Worm (Caenorhabditis elegans) whole organism, L4 larva: ENCODE data around the gene pgl-2.

ENCODE experiments used
- aha-1 ChIP-seq: fragments of 150-350 bp; peaks from one replicate; lab custom pipeline; 2014; ENCODE audit warnings: missing biosample characterization, missing genetic modification characterization
- aly-2 ChIP-seq: sonication (generic microtip); optimal IDR thresholded peaks from 2 replicates; lab custom pipeline; 2018; ENCODE audit warnings: missing biosample characterization, missing genetic modification characterization
- duxl-1 ChIP-seq: sonication (generic microtip); optimal IDR thresholded peaks from 2 replicates; lab custom pipeline; 2016; ENCODE audit warnings: mild to moderate bottlenecking, missing genetic modification characterization, moderate library complexity, missing compliant biosample characterization; ENCODE audit not compliant: poor library complexity
- fos-1 ChIP-seq: fragments of 150-350 bp; optimal IDR thresholded peaks from 2 replicates; lab custom pipeline; 2014; ENCODE audit warnings: missing biosample characterization, missing genetic modification characterization
- jun-1 ChIP-seq: fragments of 150-350 bp; optimal IDR thresholded peaks from 2 replicates; lab custom pipeline; 2014; ENCODE audit warnings: missing biosample characterization, missing genetic modification reagents, missing genetic modification characterization
- lim-7 ChIP-seq: fragments of 200-800 bp; sonication (Bioruptor generic); IDR thresholded peaks from 2 replicates; pipeline ENCODE4 v1.3.6; 2022; ENCODE audit warnings: missing genetic modification characterization, missing compliant biosample characterization
- lin-13 ChIP-seq: fragments of 150-350 bp; optimal IDR thresholded peaks from 2 replicates; lab custom pipeline; 2014; ENCODE audit warnings: missing biosample characterization, missing genetic modification reagents, missing genetic modification characterization
- madf-5 ChIP-seq, 2 experiments: fragments of 200-800 bp; sonication (Bioruptor generic); IDR thresholded peaks; 2 replicates each; pipeline ENCODE4 v1.3.6; 2022; ENCODE audit warnings: missing compliant biosample characterization in 2 of 2, missing genetic modification characterization in 2 of 2
- nhr-11 ChIP-seq: fragments of 150-350 bp; optimal IDR thresholded peaks from 2 replicates; lab custom pipeline; 2014; ENCODE audit warnings: missing biosample characterization, missing genetic modification characterization
- nhr-28 ChIP-seq: fragments of 150-350 bp; optimal IDR thresholded peaks from 2 replicates; lab custom pipeline; 2014; ENCODE audit warnings: missing biosample characterization, missing genetic modification characterization
- nhr-41 ChIP-seq: fragments of 200-800 bp; sonication (Bioruptor generic); IDR thresholded peaks from 2 replicates; pipeline ENCODE4 v1.3.6; 2022; ENCODE audit warnings: missing genetic modification reagents, missing genetic modification characterization, missing compliant biosample characterization
- snpc-4 ChIP-seq: fragments of 150-350 bp; optimal IDR thresholded peaks from 2 replicates; lab custom pipeline; 2014; ENCODE audit warnings: missing biosample characterization, missing genetic modification characterization
- spr-1 ChIP-seq: sonication (generic microtip); optimal IDR thresholded peaks from 2 replicates; lab custom pipeline; 2016; ENCODE audit warnings: mild to moderate bottlenecking, missing genetic modification characterization, missing compliant biosample characterization
- unc-62 ChIP-seq, 3 experiments: fragments of 150-350 bp in 1 of 3; sonication (generic microtip); optimal IDR thresholded peaks in 2 of 3; peaks in 1 of 3; 1 replicate in 1 of 3; 2 replicates in 2 of 3; lab custom pipeline; 2014 to 2017; ENCODE audit warnings: missing biosample characterization in 3 of 3, missing genetic modification characterization in 3 of 3, missing genetic modification reagents in 3 of 3, missing genotype in 1 of 3

DNA sequence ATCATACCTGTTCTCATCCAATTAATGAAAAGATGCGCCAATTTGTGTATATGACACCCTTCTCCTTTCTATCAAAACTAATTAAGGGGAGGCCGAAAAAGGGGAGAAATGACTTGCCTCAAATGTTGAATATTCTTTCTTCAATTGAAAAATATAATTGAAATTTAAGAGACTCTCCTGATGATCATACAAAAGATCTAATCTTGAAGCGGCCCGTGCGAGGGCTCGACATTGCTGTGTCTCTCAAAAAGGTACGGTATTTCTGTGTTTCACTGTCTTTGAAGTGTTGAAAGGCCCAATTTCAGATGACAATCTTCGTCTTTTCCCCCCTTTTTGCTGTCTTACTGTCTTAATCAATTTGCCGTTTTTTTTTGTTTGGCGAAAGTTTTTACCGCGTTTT is 54.2 kb downstream of the pgl-2 start:
- TF ChIP-seq aha-1 (tag; lab: Kevin White, UChicago) (no peak), spr-1 (tag; lab: Kevin White, UChicago) (no peak), fos-1 (tag; lab: Kevin White, UChicago) (no peak), nhr-11 (tag; lab: Kevin White, UChicago) (no peak), duxl-1 (tag; lab: Kevin White, UChicago) (no peak), snpc-4 (tag; lab: Kevin White, UChicago) (no peak), unc-62 (GFP tag; optimal IDR thresholded peaks at IDR 0.05 in 1 of 2; lab: Kevin White, UChicago) (no peak), unc-62 (tag; optimal IDR thresholded peaks at IDR 0.05; lab: Kevin White, UChicago) (no peak), nhr-41 (GFP tag; lab: Robert Waterston, UW) (no peak), lin-13 (GFP tag; lab: Kevin White, UChicago) (no peak), nhr-28 (no peak), aly-2 (tag; lab: Kevin White, UChicago) (no peak), jun-1 (tag; lab: Kevin White, UChicago) (no peak), madf-5 (GFP tag; IDR thresholded peaks at IDR 0.05; lab: Robert Waterston, UW) (no peak), lim-7 (no peak)
